Worm (Caenorhabditis elegans): ENCODE results near the gene ZK470.6.

The ZK470.6 gene

DNA sequence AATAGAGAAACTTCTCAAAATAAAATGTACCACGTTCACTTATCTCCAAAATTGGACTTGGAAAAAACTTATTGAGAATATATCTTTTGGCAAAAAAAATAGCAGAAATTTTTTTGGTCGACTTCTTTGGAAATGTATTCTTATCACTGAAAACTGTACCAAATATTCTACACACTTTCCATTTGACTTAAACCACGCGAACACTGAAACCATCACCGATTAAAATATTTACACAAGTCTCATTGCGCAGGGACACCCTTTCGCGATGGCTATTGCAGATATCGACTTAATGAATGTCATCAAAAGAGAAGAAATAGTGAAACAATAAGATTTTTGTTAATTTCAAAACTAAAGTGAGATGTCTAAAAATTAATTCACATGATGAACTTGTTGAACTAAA lies 31.2 kb upstream of the ZK470.6 start (continued):
- TF ChIP-seq pha-4 (tag; optimal IDR thresholded peaks at IDR 0.05) (peak; percentile 31), Y95B8A.8 (GFP tag; IDR thresholded peaks at IDR 0.05) (no peak), nhr-120 (GFP tag; IDR thresholded peaks at IDR 0.05) (no peak), lsl-1 (GFP tag; optimal IDR thresholded peaks at IDR 0.05) (no peak), ceh-100 (GFP tag; IDR thresholded peaks at IDR 0.05) (no peak), ztf-25 (GFP tag; IDR thresholded peaks at IDR 0.05) (no peak), cebp-1 (GFP tag; IDR thresholded peaks at IDR 0.05) (no peak), cebp-1 (tag; optimal IDR thresholded peaks at IDR 0.05) (no peak), mxl-1 (tag; optimal IDR thresholded peaks at IDR 0.05) (no peak), him-1 (tag; optimal IDR thresholded peaks at IDR 0.05) (no peak), F37B4.10 (GFP tag; IDR thresholded peaks at IDR 0.05) (no peak), atf-7 (tag; optimal IDR thresholded peaks at IDR 0.05) (no peak), tbx-9 (tag; optimal IDR thresholded peaks at IDR 0.05; ENCODE audit: borderline replicate concordance) (no peak), snpc-1.1 (tag; optimal IDR thresholded peaks at IDR 0.05; ENCODE audit: insufficient read depth) (no peak), F57A8.1 (GFP tag; optimal IDR thresholded peaks at IDR 0.05) (no peak), let-607 (tag; optimal IDR thresholded peaks at IDR 0.05) (no peak), chd-7 (tag; optimal IDR thresholded peaks at IDR 0.05) (no peak), B0261.1 (tag; optimal IDR thresholded peaks at IDR 0.05) (no peak), somi-1 (GFP tag; optimal IDR thresholded peaks at IDR 0.05) (no peak), hsf-1 (GFP tag; IDR thresholded peaks at IDR 0.05) (no peak), hlh-26 (GFP tag; conservative IDR thresholded peaks at IDR 0.05) (no peak), lin-26 (GFP tag; IDR thresholded peaks at IDR 0.05) (0 out of 2 replicates have a peak, but pooled peaks have one; percentile 9), F57C9.4 (tag; optimal IDR thresholded peaks at IDR 0.05) (no peak), fkh-3 (tag; optimal IDR thresholded peaks at IDR 0.05) (no peak), madf-8 (GFP tag; conservative IDR thresholded peaks at IDR 0.05) (no peak), rec-8 (tag; optimal IDR thresholded peaks at IDR 0.05) (no peak), zim-3 (tag; optimal IDR thresholded peaks at IDR 0.05) (no peak), Y53F4B.3 (GFP tag; IDR thresholded peaks at IDR 0.05) (no peak), snpc-1.3 (tag; optimal IDR thresholded peaks at IDR 0.05; ENCODE audit: insufficient read depth) (no peak), attf-3 (GFP tag; conservative IDR thresholded peaks at IDR 0.05) (no peak), B0336.3 (GFP tag; IDR thresholded peaks at IDR 0.05) (no peak), D2030.7 (GFP tag; IDR thresholded peaks at IDR 0.05) (no peak), athp-1 (tag; optimal IDR thresholded peaks at IDR 0.05) (no peak), lin-35 (GFP tag; optimal IDR thresholded peaks at IDR 0.05) (peak in 1 of 3 experiments; percentile 94), dpl-1 (GFP tag; optimal IDR thresholded peaks at IDR 0.05) (no peak), K12H6.12 (tag; optimal IDR thresholded peaks at IDR 0.05) (no peak), lsy-27 (tag; optimal IDR thresholded peaks at IDR 0.05; ENCODE audit: borderline replicate concordance, insufficient read depth) (no peak), ztf-22 (GFP tag; optimal IDR thresholded peaks at IDR 0.05) (no peak), F33H1.4 (GFP tag; IDR thresholded peaks at IDR 0.05) (no peak), B0035.1 (tag; optimal IDR thresholded peaks at IDR 0.05) (no peak), pbrm-1 (GFP tag; IDR thresholded peaks at IDR 0.05) (0 out of 2 replicates have a peak, but pooled peaks have one; percentile 48), tbp1 (GFP tag; optimal IDR thresholded peaks at IDR 0.05) (peak; percentile 55), C17E4.6 (GFP tag; IDR thresholded peaks at IDR 0.05) (no peak), ztf-18 (tag; optimal IDR thresholded peaks at IDR 0.05) (no peak), nhr-80 (tag; optimal IDR thresholded peaks at IDR 0.05) (no peak), akir-1 (GFP tag; optimal IDR thresholded peaks at IDR 0.05) (peak; percentile 37), ZK185.1 (tag; optimal IDR thresholded peaks at IDR 0.05; ENCODE audit: poor library complexity, severe bottlenecking) (peak; percentile 89), dpff-1 (tag; optimal IDR thresholded peaks at IDR 0.05) (no peak)

Data from whole organism, young adult.